Worm (Caenorhabditis elegans): ENCODE measurements around the gene nhr-34.

- TF ChIP-seq dmd-8 (GFP tag; IDR thresholded peaks at IDR 0.05) (no peak), madf-5 (GFP tag; IDR thresholded peaks at IDR 0.05) (no peak), dpl-1 (GFP tag; optimal IDR thresholded peaks at IDR 0.05) (no peak), ama-1 (optimal IDR thresholded peaks at IDR 0.05) (no peak)
These were observed 56.6 kb downstream of the nhr-34 start for ce11 chrIV:9618836-9619235.

Data from whole organism, L4 larva.